Worm (Caenorhabditis elegans) whole organism, L4 larva: ENCODE measurements around the gene nuo-4.
A peak's percentile ranks its signal among the peaks of the same experiment; 100 is the strongest.

Experiments
- D1046.2 ChIP-seq: fragments of 200-800 bp; sonication (Bioruptor generic); IDR thresholded peaks from 2 replicates; pipeline ENCODE4 v1.3.6; 2022; ENCODE audit warnings: missing genetic modification characterization, missing compliant biosample characterization
- F49E8.2 ChIP-seq: sonication (generic microtip); optimal IDR thresholded peaks from 2 replicates; lab custom pipeline; 2016; ENCODE audit warnings: missing compliant biosample characterization, mild to moderate bottlenecking, missing genetic modification characterization, borderline replicate concordance
- T20F7.1 ChIP-seq: fragments of 200-800 bp; sonication (Bioruptor generic); optimal IDR thresholded peaks from 2 replicates; lab custom pipeline; 2018; ENCODE audit warnings: mild to moderate bottlenecking, missing genetic modification characterization, missing compliant biosample characterization
- Y105C5A.15 ChIP-seq: fragments of 200-800 bp; sonication (Bioruptor generic); IDR thresholded peaks from 2 replicates; pipeline ENCODE4 v1.3.6; 2022; ENCODE audit warnings: missing genetic modification characterization, missing compliant biosample characterization
- Y48G9A.11 ChIP-seq: fragments of 200-800 bp; sonication (Bioruptor generic); IDR thresholded peaks from 2 replicates; pipeline ENCODE4 v1.3.6; 2022; ENCODE audit warnings: missing genetic modification reagents, missing genetic modification characterization, missing compliant biosample characterization
- Y5F2A.4 ChIP-seq: fragments of 200-800 bp; sonication (Bioruptor generic); optimal IDR thresholded peaks from 2 replicates; lab custom pipeline; 2018; ENCODE audit warnings: mild to moderate bottlenecking, missing genetic modification characterization, missing compliant biosample characterization
- ZK546.5 ChIP-seq, 2 experiments: sonication (generic microtip); optimal IDR thresholded peaks; 2 replicates each; lab custom pipeline; 2017; ENCODE audit warnings: missing biosample characterization in 2 of 2, missing genetic modification characterization in 2 of 2
- aha-1 ChIP-seq: fragments of 150-350 bp; peaks from one replicate; lab custom pipeline; 2014; ENCODE audit warnings: missing biosample characterization, missing genetic modification characterization
- ama-1 ChIP-seq: fragments of 150-350 bp; optimal IDR thresholded peaks from 2 replicates; lab custom pipeline; 2014; ENCODE audit warnings: inconsistent platforms, mixed read lengths
- ceh-20 ChIP-seq: fragments of 200-800 bp; sonication (Bioruptor generic); IDR thresholded peaks from 2 replicates; pipeline ENCODE4 v1.3.6; 2022; ENCODE audit warnings: missing genetic modification reagents, missing genetic modification characterization, missing compliant biosample characterization
- ceh-62 ChIP-seq: sonication (generic microtip); optimal IDR thresholded peaks from 2 replicates; lab custom pipeline; 2017; ENCODE audit warnings: missing biosample characterization, missing genetic modification characterization
- ceh-82 ChIP-seq: sonication (generic microtip); optimal IDR thresholded peaks from 2 replicates; lab custom pipeline; 2017; ENCODE audit warnings: missing biosample characterization, missing genetic modification characterization
- cey-2 ChIP-seq: sonication (generic microtip); optimal IDR thresholded peaks from 3 replicates; lab custom pipeline; 2017; ENCODE audit warnings: missing genetic modification characterization, mild to moderate bottlenecking, missing compliant biosample characterization, antibody characterized with exemption, borderline replicate concordance; ENCODE audit not compliant: insufficient read depth
- ctbp-1 ChIP-seq: fragments of 200-800 bp; sonication (Bioruptor generic); IDR thresholded peaks from 2 replicates; pipeline ENCODE4 v1.3.6; 2022; ENCODE audit warnings: missing genetic modification reagents, missing genetic modification characterization, missing compliant biosample characterization
- daf-12 ChIP-seq: fragments of 150-350 bp; optimal IDR thresholded peaks from 2 replicates; lab custom pipeline; 2014; ENCODE audit warnings: missing biosample characterization, missing genetic modification reagents, missing genetic modification characterization
- daf-16 ChIP-seq, 3 experiments: sonication (generic microtip); optimal IDR thresholded peaks; 2 replicates each; lab custom pipeline; 2016 to 2017; ENCODE audit warnings: missing genetic modification characterization in 3 of 3, missing genetic modification reagents in 3 of 3, mild to moderate bottlenecking in 2 of 3, missing compliant biosample characterization in 2 of 3, missing biosample characterization in 1 of 3, moderate library complexity in 1 of 3
- daf-8 ChIP-seq: fragments of 200-800 bp; sonication (Bioruptor generic); IDR thresholded peaks from 2 replicates; pipeline ENCODE4 v1.3.6; 2022; ENCODE audit warnings: missing genetic modification characterization, missing compliant biosample characterization
- dve-1 ChIP-seq: sonication (generic microtip); optimal IDR thresholded peaks from 2 replicates; lab custom pipeline; 2017; ENCODE audit warnings: antibody characterized with exemption, mild to moderate bottlenecking, missing genetic modification characterization, missing compliant biosample characterization; ENCODE audit not compliant: insufficient read depth
- egl-27 ChIP-seq: sonication (generic microtip); optimal IDR thresholded peaks from 3 replicates; lab custom pipeline; 2017; ENCODE audit warnings: missing biosample characterization, missing genetic modification reagents, missing genetic modification characterization
- fkh-10 ChIP-seq: fragments of 150-350 bp; optimal IDR thresholded peaks from 2 replicates; lab custom pipeline; 2014; ENCODE audit warnings: missing biosample characterization, missing genetic modification reagents, missing genetic modification characterization
- gei-8 ChIP-seq: fragments of 200-800 bp; sonication (Bioruptor generic); optimal IDR thresholded peaks from 2 replicates; lab custom pipeline; 2018; ENCODE audit warnings: mild to moderate bottlenecking, missing genetic modification characterization, missing compliant biosample characterization
- hlh-11 ChIP-seq: fragments of 200-800 bp; sonication (Bioruptor generic); optimal IDR thresholded peaks from 2 replicates; lab custom pipeline; 2018; ENCODE audit warnings: mild to moderate bottlenecking, missing genetic modification characterization, missing compliant biosample characterization
- hmg-1.1 ChIP-seq: fragments of 200-800 bp; sonication (Bioruptor generic); IDR thresholded peaks from 2 replicates; pipeline ENCODE4 v1.3.6; 2022; ENCODE audit warnings: missing genetic modification reagents, missing genetic modification characterization, missing compliant biosample characterization
- jun-1 ChIP-seq: fragments of 150-350 bp; optimal IDR thresholded peaks from 2 replicates; lab custom pipeline; 2014; ENCODE audit warnings: missing biosample characterization, missing genetic modification reagents, missing genetic modification characterization
- lin-1 ChIP-seq: fragments of 200-800 bp; sonication (Bioruptor generic); IDR thresholded peaks from 2 replicates; pipeline ENCODE4 v1.3.6; 2022; ENCODE audit warnings: missing genetic modification reagents, missing genetic modification characterization, missing compliant biosample characterization
- lin-13 ChIP-seq: fragments of 150-350 bp; optimal IDR thresholded peaks from 2 replicates; lab custom pipeline; 2014; ENCODE audit warnings: missing biosample characterization, missing genetic modification reagents, missing genetic modification characterization
- madf-5 ChIP-seq, 2 experiments: fragments of 200-800 bp; sonication (Bioruptor generic); IDR thresholded peaks; 2 replicates each; pipeline ENCODE4 v1.3.6; 2022; ENCODE audit warnings: missing compliant biosample characterization in 2 of 2, missing genetic modification characterization in 2 of 2
- madf-9 ChIP-seq: fragments of 200-800 bp; sonication (Bioruptor generic); conservative IDR thresholded peaks from 2 replicates; pipeline ENCODE4 v1.3.6; 2022; ENCODE audit warnings: missing genetic modification reagents, missing genetic modification characterization, missing compliant biosample characterization
- mdl-1 ChIP-seq, 2 experiments: fragments of 150-350 bp in 1 of 2; sonication (generic microtip) in 1 of 2; optimal IDR thresholded peaks; 2 replicates each; lab custom pipeline; 2014 to 2017; ENCODE audit warnings: missing biosample characterization in 2 of 2, missing genetic modification characterization in 2 of 2
- mep-1 ChIP-seq: fragments of 150-350 bp; sonication (generic microtip); optimal IDR thresholded peaks from 3 replicates; lab custom pipeline; 2014; ENCODE audit warnings: missing biosample characterization, missing genetic modification characterization
- mes-2 ChIP-seq: sonication (generic microtip); optimal IDR thresholded peaks from 2 replicates; lab custom pipeline; 2016; ENCODE audit warnings: missing genotype, mild to moderate bottlenecking, missing genetic modification characterization, missing compliant biosample characterization; ENCODE audit not compliant: poor library complexity, severe bottlenecking
- nhr-102 ChIP-seq: sonication (generic microtip); optimal IDR thresholded peaks from 2 replicates; lab custom pipeline; 2016; ENCODE audit warnings: mild to moderate bottlenecking, missing genetic modification characterization, moderate library complexity, missing compliant biosample characterization
- nhr-11 ChIP-seq: fragments of 150-350 bp; optimal IDR thresholded peaks from 2 replicates; lab custom pipeline; 2014; ENCODE audit warnings: missing biosample characterization, missing genetic modification characterization
- nhr-237 ChIP-seq: sonication (generic microtip); optimal IDR thresholded peaks from 2 replicates; lab custom pipeline; 2017; ENCODE audit warnings: missing biosample characterization, missing genetic modification characterization
- nhr-25 ChIP-seq: sonication (generic microtip); optimal IDR thresholded peaks from 2 replicates; lab custom pipeline; 2017; ENCODE audit warnings: missing genetic modification characterization, mild to moderate bottlenecking, missing compliant biosample characterization, antibody characterized with exemption, moderate library complexity, borderline replicate concordance; ENCODE audit not compliant: insufficient read depth
- nhr-42 ChIP-seq: fragments of 200-800 bp; sonication (Bioruptor generic); IDR thresholded peaks from 2 replicates; pipeline ENCODE4 v1.3.6; 2022; ENCODE audit warnings: missing genetic modification characterization, missing compliant biosample characterization
- nhr-6 ChIP-seq: fragments of 150-350 bp; optimal IDR thresholded peaks from 2 replicates; lab custom pipeline; 2014; ENCODE audit warnings: missing biosample characterization, missing genetic modification characterization
- nhr-76 ChIP-seq: fragments of 150-350 bp; optimal IDR thresholded peaks from 2 replicates; lab custom pipeline; 2014; ENCODE audit warnings: missing biosample characterization, missing genetic modification characterization
- pha-4 ChIP-seq, 2 experiments: fragments of 150-350 bp in 1 of 2; fragments of 200-800 bp in 1 of 2; sonication (Bioruptor generic) in 1 of 2; IDR thresholded peaks in 1 of 2; optimal IDR thresholded peaks in 1 of 2; 2 replicates each; pipeline versions ENCODE4 v1.3.6 to Lab custom; 2014 to 2022; ENCODE audit warnings: missing genetic modification characterization in 2 of 2, missing genetic modification reagents in 2 of 2, missing biosample characterization in 1 of 2, missing compliant biosample characterization in 1 of 2
- php-3 ChIP-seq: fragments of 200-800 bp; sonication (Bioruptor generic); IDR thresholded peaks from 2 replicates; pipeline ENCODE4 v1.3.6; 2022; ENCODE audit warnings: missing genetic modification reagents, missing genetic modification characterization, missing compliant biosample characterization
- rbr-2 ChIP-seq: sonication (generic microtip); optimal IDR thresholded peaks from 2 replicates; lab custom pipeline; 2016; ENCODE audit warnings: missing genotype, missing genetic modification characterization, missing compliant biosample characterization
- sdz-12 ChIP-seq: fragments of 200-800 bp; sonication (Bioruptor generic); optimal IDR thresholded peaks from 2 replicates; lab custom pipeline; 2018; ENCODE audit warnings: mild to moderate bottlenecking, missing genetic modification characterization, missing compliant biosample characterization
- set-16 ChIP-seq: fragments of 200-800 bp; sonication (Bioruptor generic); IDR thresholded peaks from 2 replicates; pipeline ENCODE4 v1.3.6; 2022; ENCODE audit warnings: missing genetic modification reagents, missing genetic modification characterization, missing compliant biosample characterization
- spr-1 ChIP-seq: sonication (generic microtip); optimal IDR thresholded peaks from 2 replicates; lab custom pipeline; 2016; ENCODE audit warnings: mild to moderate bottlenecking, missing genetic modification characterization, missing compliant biosample characterization
- tra-1 ChIP-seq: fragments of 200-800 bp; sonication (Bioruptor generic); IDR thresholded peaks from 2 replicates; pipeline ENCODE4 v1.3.6; 2022; ENCODE audit warnings: missing genetic modification reagents, missing genetic modification characterization, missing compliant biosample characterization
- unc-130 ChIP-seq: sonication (generic microtip); optimal IDR thresholded peaks from 2 replicates; lab custom pipeline; 2016; ENCODE audit warnings: missing genetic modification reagents, missing genetic modification characterization, missing compliant biosample characterization
- unc-39 ChIP-seq: sonication (generic microtip); optimal IDR thresholded peaks from 2 replicates; lab custom pipeline; 2017; ENCODE audit warnings: missing biosample characterization, missing genetic modification characterization
- zfp-3 ChIP-seq: fragments of 200-800 bp; sonication (Bioruptor generic); conservative IDR thresholded peaks from 2 replicates; pipeline ENCODE4 v1.3.6; 2022; ENCODE audit warnings: missing genetic modification reagents, missing genetic modification characterization, missing compliant biosample characterization
- zip-11 ChIP-seq: fragments of 200-800 bp; sonication (Bioruptor generic); IDR thresholded peaks from 2 replicates; pipeline ENCODE4 v1.3.6; 2022; ENCODE audit warnings: missing genetic modification characterization, missing compliant biosample characterization

Gene nuo-4

DNA sequence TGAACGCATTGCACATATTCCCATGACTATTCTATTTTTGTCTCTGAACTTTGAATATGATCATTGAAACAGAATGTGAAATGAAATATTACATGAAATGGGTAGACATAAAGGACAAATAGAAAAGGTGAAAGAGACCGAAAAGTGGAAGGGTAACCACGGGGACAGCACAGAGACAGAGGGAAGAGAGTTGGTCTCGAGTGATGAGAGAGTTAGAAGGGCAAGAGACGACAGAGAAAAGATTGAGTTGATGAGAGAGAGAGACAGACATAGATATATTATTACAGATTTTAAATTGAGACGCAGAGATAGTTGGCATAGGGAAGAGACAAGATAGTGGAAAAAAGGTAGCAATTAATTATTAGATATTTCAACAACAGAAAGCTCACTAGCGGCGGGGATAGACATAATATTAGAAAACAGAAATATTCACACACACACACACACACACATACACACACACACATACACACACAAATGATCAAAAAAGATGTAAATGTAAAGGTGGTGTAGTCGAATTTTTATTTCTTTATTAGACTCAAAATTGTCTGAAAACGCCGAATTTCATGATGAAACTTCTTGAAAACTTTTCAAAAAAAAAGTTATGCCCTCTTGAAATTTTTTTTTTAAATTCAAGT is 41.9 kb downstream of the nuo-4 start (continued):
- TF ChIP-seq mep-1 (tag; lab: Kevin White, UChicago) (peak; percentile 79), ceh-62 (no peak), ceh-20 (no peak), unc-130 (GFP tag; lab: Kevin White, UChicago) (no peak), tra-1 (GFP tag; lab: Robert Waterston, UW) (peak; percentile 46; the same call in 1 of the 2 replicates), egl-27 (tag; lab: Kevin White, UChicago) (no peak), ctbp-1 (GFP tag; lab: Robert Waterston, UW) (no peak), D1046.2 (no peak), ceh-82 (tag; lab: Kevin White, UChicago) (no peak), nhr-11 (tag; lab: Kevin White, UChicago) (peak; percentile 9), ama-1 (lab: Kevin White, UChicago) (no peak), hlh-11 (tag; lab: Kevin White, UChicago) (peak; percentile 81), gei-8 (GFP tag; lab: Kevin White, UChicago) (no peak), F49E8.2 (tag; lab: Kevin White, UChicago) (no peak), dve-1 (tag; lab: Kevin White, UChicago) (peak; percentile 90), Y48G9A.11 (GFP tag; lab: Robert Waterston, UW) (no peak), unc-39 (tag; lab: Kevin White, UChicago) (no peak), Y5F2A.4 (GFP tag; lab: Kevin White, UChicago) (no peak), lin-13 (GFP tag; lab: Kevin White, UChicago) (peak; percentile 4), T20F7.1 (GFP tag; lab: Kevin White, UChicago) (no peak), nhr-6 (tag; lab: Kevin White, UChicago) (peak; percentile 17), daf-12 (tag; lab: Kevin White, UChicago) (no peak), ZK546.5 (tag; optimal IDR thresholded peaks at IDR 0.05; lab: Kevin White, UChicago) (no peak), daf-8 (GFP tag; lab: Robert Waterston, UW) (no peak), fkh-10 (GFP tag; lab: Kevin White, UChicago) (no peak), nhr-76 (no peak), Y105C5A.15 (GFP tag; lab: Robert Waterston, UW) (no peak), nhr-25 (tag; lab: Kevin White, UChicago) (no peak), mdl-1 (tag; optimal IDR thresholded peaks at IDR 0.05; lab: Kevin White, UChicago) (peak; percentile 46 to 71), cey-2 (tag; lab: Kevin White, UChicago) (no peak), set-16 (GFP tag; lab: Robert Waterston, UW) (no peak), hmg-1.1 (peak; percentile 61), sdz-12 (GFP tag; lab: Kevin White, UChicago) (no peak), madf-9 (GFP tag; lab: Robert Waterston, UW) (no peak), nhr-42 (no peak), madf-5 (GFP tag; IDR thresholded peaks at IDR 0.05; lab: Robert Waterston, UW) (no peak), rbr-2 (tag; lab: Kevin White, UChicago) (peak; percentile 34), daf-16 (GFP tag; optimal IDR thresholded peaks at IDR 0.05; lab: Kevin White, UChicago) (no peak), daf-16 (tag; optimal IDR thresholded peaks at IDR 0.05; lab: Kevin White, UChicago) (peak; percentile 67), zfp-3 (GFP tag; lab: Robert Waterston, UW) (0 out of 2 replicates have a peak, but pooled peaks have one; percentile 13), spr-1 (tag; lab: Kevin White, UChicago) (no peak), nhr-237 (tag; lab: Kevin White, UChicago) (no peak), lin-1 (GFP tag; lab: Robert Waterston, UW) (0 out of 2 replicates have a peak, but pooled peaks have one; percentile 26), mes-2 (tag; lab: Kevin White, UChicago) (peak; percentile 52), jun-1 (tag; lab: Kevin White, UChicago) (no peak), pha-4 (GFP tag; IDR thresholded peaks at IDR 0.05; lab: Robert Waterston, UW) (no peak), pha-4 (tag; optimal IDR thresholded peaks at IDR 0.05; lab: Kevin White, UChicago) (no peak), nhr-102 (tag; lab: Kevin White, UChicago) (no peak), zip-11 (GFP tag; lab: Robert Waterston, UW) (no peak), aha-1 (tag; lab: Kevin White, UChicago) (peak; percentile 91), php-3 (GFP tag; lab: Robert Waterston, UW) (no peak)
